Worm (Caenorhabditis elegans) whole organism, L2 larva: ENCODE data around the gene arl-5.

Source experiments
- F13H6.1 ChIP-seq: sonication (generic microtip); optimal IDR thresholded peaks from 2 replicates; lab custom pipeline; 2016; ENCODE audit warnings: missing genetic modification characterization, missing compliant biosample characterization
- Y55F3AM.14 ChIP-seq: fragments of 200-800 bp; sonication (Bioruptor generic); optimal IDR thresholded peaks from 2 replicates; lab custom pipeline; 2018; ENCODE audit warnings: mild to moderate bottlenecking, missing genetic modification characterization, missing compliant biosample characterization
- ZK546.5 ChIP-seq: sonication (generic microtip); optimal IDR thresholded peaks from 2 replicates; lab custom pipeline; 2017; ENCODE audit warnings: missing biosample characterization, missing genetic modification characterization
- alr-1 ChIP-seq: fragments of 150-350 bp; optimal IDR thresholded peaks from 2 replicates; lab custom pipeline; 2014; ENCODE audit warnings: missing biosample characterization, missing genetic modification characterization
- ama-1 ChIP-seq: fragments of 150-350 bp; optimal IDR thresholded peaks from 2 replicates; lab custom pipeline; 2018; ENCODE audit warnings: inconsistent platforms
- blmp-1 ChIP-seq: sonication (generic microtip); optimal IDR thresholded peaks from 2 replicates; lab custom pipeline; 2017; ENCODE audit warnings: missing genetic modification characterization, mild to moderate bottlenecking, missing compliant biosample characterization, antibody characterized with exemption, moderate library complexity; ENCODE audit not compliant: insufficient read depth
- ceh-82 ChIP-seq: fragments of 150-350 bp; optimal IDR thresholded peaks from 2 replicates; lab custom pipeline; 2014; ENCODE audit warnings: missing biosample characterization, missing genetic modification characterization
- crh-2 ChIP-seq: sonication (generic microtip); optimal IDR thresholded peaks from 2 replicates; lab custom pipeline; 2017; ENCODE audit warnings: missing biosample characterization, missing genetic modification characterization
- dmd-4 ChIP-seq: sonication (generic microtip); optimal IDR thresholded peaks from 2 replicates; lab custom pipeline; 2017; ENCODE audit warnings: missing biosample characterization, missing genetic modification characterization
- egl-27 ChIP-seq: sonication (generic microtip); optimal IDR thresholded peaks from 3 replicates; lab custom pipeline; 2017; ENCODE audit warnings: missing biosample characterization, missing genetic modification reagents, missing genetic modification characterization
- elt-1 ChIP-seq: fragments of 150-350 bp; optimal IDR thresholded peaks from 2 replicates; lab custom pipeline; 2014; ENCODE audit warnings: missing biosample characterization, missing genetic modification characterization
- elt-3 ChIP-seq: sonication (generic microtip); optimal IDR thresholded peaks from 2 replicates; lab custom pipeline; 2017; ENCODE audit warnings: missing biosample characterization, missing genetic modification characterization
- fos-1 ChIP-seq: fragments of 150-350 bp; optimal IDR thresholded peaks from 2 replicates; lab custom pipeline; 2014; ENCODE audit warnings: missing biosample characterization, missing genetic modification characterization
- gmeb-1 ChIP-seq: fragments of 150-350 bp; optimal IDR thresholded peaks from 2 replicates; lab custom pipeline; 2014; ENCODE audit warnings: missing biosample characterization, missing genetic modification characterization
- lin-11 ChIP-seq: fragments of 150-350 bp; sonication (generic microtip); optimal IDR thresholded peaks from 2 replicates; lab custom pipeline; 2014; ENCODE audit warnings: missing biosample characterization, missing genetic modification characterization, inconsistent platforms, mixed read lengths
- lin-13 ChIP-seq: fragments of 150-350 bp; optimal IDR thresholded peaks from 2 replicates; lab custom pipeline; 2014; ENCODE audit warnings: missing biosample characterization, missing genetic modification reagents, missing genetic modification characterization
- lin-39 ChIP-seq: fragments of 150-350 bp; optimal IDR thresholded peaks from 2 replicates; lab custom pipeline; 2014; ENCODE audit warnings: missing biosample characterization, missing genetic modification reagents, missing genetic modification characterization
- lsy-2 ChIP-seq, 2 experiments: fragments of 150-350 bp in 1 of 2; sonication (generic microtip) in 1 of 2; optimal IDR thresholded peaks; 2 replicates each; lab custom pipeline; 2014 to 2017; ENCODE audit warnings: missing biosample characterization in 2 of 2, missing genetic modification characterization in 2 of 2
- mbf-1 ChIP-seq: sonication (generic microtip); optimal IDR thresholded peaks from 2 replicates; lab custom pipeline; 2017; ENCODE audit warnings: missing biosample characterization, missing genetic modification characterization
- mdl-1 ChIP-seq, 2 experiments: fragments of 150-350 bp in 1 of 2; sonication (generic microtip) in 1 of 2; optimal IDR thresholded peaks; 2 replicates each; lab custom pipeline; 2017; ENCODE audit warnings: missing biosample characterization in 2 of 2, missing genetic modification characterization in 2 of 2
- nhr-10 ChIP-seq: sonication (generic microtip); optimal IDR thresholded peaks from 2 replicates; lab custom pipeline; 2017; ENCODE audit warnings: missing biosample characterization, missing genetic modification characterization
- nhr-12 ChIP-seq: fragments of 150-350 bp; optimal IDR thresholded peaks from 2 replicates; lab custom pipeline; 2014; ENCODE audit warnings: missing biosample characterization, missing genetic modification characterization
- nhr-129 ChIP-seq: fragments of 150-350 bp; optimal IDR thresholded peaks from 2 replicates; lab custom pipeline; 2014; ENCODE audit warnings: missing biosample characterization, missing genetic modification characterization
- nhr-21 ChIP-seq: fragments of 150-350 bp; optimal IDR thresholded peaks from 2 replicates; lab custom pipeline; 2014; ENCODE audit warnings: missing biosample characterization, missing genetic modification characterization
- nhr-23 ChIP-seq: fragments of 150-350 bp; optimal IDR thresholded peaks from 2 replicates; lab custom pipeline; 2014; ENCODE audit warnings: missing biosample characterization, missing genetic modification reagents, missing genetic modification characterization
- nhr-237 ChIP-seq: fragments of 150-350 bp; optimal IDR thresholded peaks from 2 replicates; lab custom pipeline; 2014; ENCODE audit warnings: missing biosample characterization, missing genetic modification characterization
- nhr-25 ChIP-seq: fragments of 150-350 bp; sonication (generic microtip); optimal IDR thresholded peaks from 3 replicates; lab custom pipeline; 2014; ENCODE audit warnings: missing biosample characterization, missing genetic modification characterization
- nhr-6 ChIP-seq: fragments of 150-350 bp; optimal IDR thresholded peaks from 2 replicates; lab custom pipeline; 2014; ENCODE audit warnings: missing biosample characterization, missing genetic modification characterization
- nhr-77 ChIP-seq: fragments of 150-350 bp; optimal IDR thresholded peaks from 2 replicates; lab custom pipeline; 2014; ENCODE audit warnings: missing biosample characterization, missing genetic modification characterization
- peb-1 ChIP-seq: fragments of 150-350 bp; optimal IDR thresholded peaks from 2 replicates; lab custom pipeline; 2014; ENCODE audit warnings: missing biosample characterization, missing genetic modification characterization
- sem-4 ChIP-seq: fragments of 150-350 bp; optimal IDR thresholded peaks from 2 replicates; lab custom pipeline; 2014; ENCODE audit warnings: missing biosample characterization, missing genetic modification reagents, missing genetic modification characterization
- sma-3 ChIP-seq: sonication (generic microtip); optimal IDR thresholded peaks from 2 replicates; lab custom pipeline; 2016; ENCODE audit warnings: missing genetic modification reagents, missing genetic modification characterization, missing compliant biosample characterization
- sma-9 ChIP-seq, 2 experiments: fragments of 150-350 bp in 1 of 2; sonication (generic microtip) in 1 of 2; optimal IDR thresholded peaks; 2 replicates each; lab custom pipeline; 2014 to 2016; ENCODE audit warnings: missing genetic modification characterization in 2 of 2, mild to moderate bottlenecking in 1 of 2, missing biosample characterization in 1 of 2, missing compliant biosample characterization in 1 of 2, missing genetic modification reagents in 1 of 2, moderate library complexity in 1 of 2
- snpc-4 ChIP-seq: fragments of 150-350 bp; optimal IDR thresholded peaks from 2 replicates; lab custom pipeline; 2014; ENCODE audit warnings: missing biosample characterization, missing genetic modification characterization
- unc-39 ChIP-seq: fragments of 150-350 bp; optimal IDR thresholded peaks from 2 replicates; lab custom pipeline; 2014; ENCODE audit warnings: missing biosample characterization, missing genetic modification characterization
- unc-55 ChIP-seq: fragments of 150-350 bp; sonication (generic microtip); optimal IDR thresholded peaks from 3 replicates; lab custom pipeline; 2014; ENCODE audit warnings: missing biosample characterization, missing genetic modification reagents, missing genetic modification characterization
- unc-62 ChIP-seq: fragments of 150-350 bp; optimal IDR thresholded peaks from 2 replicates; lab custom pipeline; 2014; ENCODE audit warnings: missing biosample characterization, missing genetic modification reagents, missing genetic modification characterization
- zag-1 ChIP-seq: fragments of 150-350 bp; optimal IDR thresholded peaks from 2 replicates; lab custom pipeline; 2014; ENCODE audit warnings: missing biosample characterization, missing genetic modification characterization
- ztf-11 ChIP-seq: sonication (generic microtip); optimal IDR thresholded peaks from 2 replicates; lab custom pipeline; 2017; ENCODE audit warnings: missing biosample characterization, missing genetic modification characterization
- ztf-4 ChIP-seq: fragments of 150-350 bp; optimal IDR thresholded peaks from 2 replicates; lab custom pipeline; 2014; ENCODE audit warnings: missing biosample characterization, missing genetic modification characterization

Gene arl-5

DNA sequence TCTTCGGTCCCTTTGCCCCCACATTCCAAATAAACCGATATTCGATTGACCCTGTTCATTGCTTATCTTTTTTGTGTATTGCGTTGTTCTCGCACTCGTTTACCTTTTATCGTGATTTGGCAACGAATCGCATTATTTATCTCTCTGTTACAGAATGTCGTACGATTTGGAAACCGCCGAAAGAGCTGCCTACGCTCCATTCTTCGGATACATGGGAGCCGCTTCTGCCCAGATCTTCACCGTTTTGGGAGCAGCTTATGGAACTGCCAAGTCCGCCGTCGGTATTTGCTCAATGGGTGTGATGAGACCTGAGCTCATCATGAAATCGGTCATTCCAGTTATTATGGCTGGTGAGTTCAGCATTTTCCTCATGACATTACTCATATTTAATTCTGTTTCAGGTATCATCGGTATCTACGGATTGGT lies 41.0 kb upstream of the arl-5 start, which contains the start of gene vha-2:
TSS of gene vha-2 (plus strand) at position 154 of the 426 bp plus-strand sequence.
- TF ChIP-seq dmd-4 (tag; lab: Kevin White, UChicago) (no peak), lin-11 (tag; lab: Kevin White, UChicago) (peak; percentile 22), lsy-2 (tag; optimal IDR thresholded peaks at IDR 0.05; lab: Kevin White, UChicago) (no peak), Y55F3AM.14 (no peak), sma-9 (GFP tag; optimal IDR thresholded peaks at IDR 0.05; lab: Kevin White, UChicago) (no peak), sma-9 (tag; optimal IDR thresholded peaks at IDR 0.05; lab: Kevin White, UChicago) (no peak), lin-13 (no peak), unc-39 (no peak), elt-1 (tag; lab: Kevin White, UChicago) (no peak), nhr-12 (tag; lab: Kevin White, UChicago) (no peak), nhr-237 (tag; lab: Kevin White, UChicago) (no peak), nhr-77 (tag; lab: Kevin White, UChicago) (no peak), nhr-23 (no peak), unc-55 (no peak), zag-1 (no peak), fos-1 (tag; lab: Kevin White, UChicago) (peak; percentile 29), peb-1 (tag; lab: Kevin White, UChicago) (no peak), unc-62 (GFP tag; lab: Kevin White, UChicago) (no peak), ztf-4 (no peak), nhr-129 (tag; lab: Kevin White, UChicago) (peak; percentile 1), sma-3 (GFP tag; lab: Kevin White, UChicago) (peak; percentile 15), snpc-4 (tag; lab: Kevin White, UChicago) (no peak), elt-3 (tag; lab: Kevin White, UChicago) (no peak), F13H6.1 (tag; lab: Kevin White, UChicago) (no peak), gmeb-1 (no peak), ceh-82 (tag; lab: Kevin White, UChicago) (no peak), blmp-1 (tag; lab: Kevin White, UChicago) (no peak), ZK546.5 (tag; lab: Kevin White, UChicago) (no peak), egl-27 (tag; lab: Kevin White, UChicago) (no peak), nhr-6 (tag; lab: Kevin White, UChicago) (no peak), ama-1 (lab: Kevin White, UChicago) (no peak), mbf-1 (tag; lab: Kevin White, UChicago) (no peak)

DNA sequence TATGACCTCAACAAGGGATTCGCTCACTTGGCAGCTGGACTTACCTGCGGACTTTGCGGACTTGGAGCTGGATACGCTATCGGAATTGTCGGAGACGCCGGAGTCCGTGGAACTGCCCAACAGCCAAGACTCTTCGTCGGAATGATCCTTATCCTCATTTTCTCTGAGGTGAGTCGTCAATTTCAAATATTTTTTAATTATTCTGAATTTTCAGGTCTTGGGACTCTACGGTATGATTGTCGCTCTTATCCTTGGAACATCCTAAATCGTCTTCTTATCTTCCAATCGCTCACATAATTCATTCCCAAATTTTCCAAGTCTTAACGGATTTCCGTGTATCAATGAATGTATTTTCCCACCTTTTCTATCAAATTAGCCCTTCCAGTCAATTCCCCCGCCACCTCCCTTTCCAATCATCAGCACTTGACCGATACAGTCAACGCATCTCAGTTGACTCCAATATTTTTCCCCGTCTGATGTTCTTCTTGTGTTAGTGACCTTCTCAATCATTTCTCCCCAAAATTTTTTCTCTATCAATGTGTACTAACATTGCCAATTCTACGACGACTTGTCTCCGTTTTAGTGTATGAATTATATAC lies 40.5 kb upstream of the arl-5 start, which contains the start of gene R10E11.6:
TSS of gene R10E11.6 (plus strand) at position 524 of the 599 bp plus-strand sequence.
- TF ChIP-seq lsy-2 (tag; optimal IDR thresholded peaks at IDR 0.05; lab: Kevin White, UChicago) (no peak), nhr-6 (tag; lab: Kevin White, UChicago) (no peak), nhr-10 (tag; lab: Kevin White, UChicago) (no peak), sma-3 (GFP tag; lab: Kevin White, UChicago) (no peak), ama-1 (lab: Kevin White, UChicago) (no peak), ztf-4 (no peak), nhr-25 (tag; lab: Kevin White, UChicago) (no peak), ztf-11 (tag; lab: Kevin White, UChicago) (no peak), F13H6.1 (tag; lab: Kevin White, UChicago) (no peak), gmeb-1 (no peak), sma-9 (GFP tag; optimal IDR thresholded peaks at IDR 0.05; lab: Kevin White, UChicago) (no peak), sma-9 (tag; optimal IDR thresholded peaks at IDR 0.05; lab: Kevin White, UChicago) (no peak)

DNA sequence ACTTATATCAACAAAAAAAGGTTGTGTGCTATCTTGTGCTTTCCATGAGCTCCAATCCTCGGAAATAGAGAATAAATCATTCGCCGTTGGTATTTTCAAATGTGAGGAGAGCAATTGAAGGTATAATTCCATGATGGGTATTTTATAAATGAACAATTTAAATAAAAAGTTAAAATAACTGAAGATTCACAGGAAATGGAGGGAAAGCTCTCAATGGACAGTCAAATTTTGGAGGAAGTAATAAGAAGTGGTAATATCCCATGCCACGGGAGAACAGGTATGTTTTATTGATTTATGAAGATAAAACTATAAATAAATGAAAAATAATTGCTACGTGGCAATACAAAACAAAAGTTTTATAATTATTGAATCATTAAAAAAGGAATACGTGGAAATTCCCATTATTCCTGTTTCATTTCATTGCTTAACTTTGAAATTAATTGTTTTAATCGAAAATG lies 39.9 kb upstream of the arl-5 start:
- TF ChIP-seq dmd-4 (tag; lab: Kevin White, UChicago) (no peak), mdl-1 (tag; optimal IDR thresholded peaks at IDR 0.05; lab: Kevin White, UChicago) (no peak), sma-9 (GFP tag; optimal IDR thresholded peaks at IDR 0.05; lab: Kevin White, UChicago) (peak; percentile 27), sma-9 (tag; optimal IDR thresholded peaks at IDR 0.05; lab: Kevin White, UChicago) (no peak), nhr-237 (tag; lab: Kevin White, UChicago) (no peak), lin-13 (peak; percentile 57), crh-2 (tag; lab: Kevin White, UChicago) (peak; percentile 45), lin-39 (tag; lab: Kevin White, UChicago) (no peak), fos-1 (tag; lab: Kevin White, UChicago) (no peak), sem-4 (no peak), gmeb-1 (peak; percentile 44), ama-1 (lab: Kevin White, UChicago) (no peak), sma-3 (GFP tag; lab: Kevin White, UChicago) (peak; percentile 25), nhr-6 (tag; lab: Kevin White, UChicago) (no peak), nhr-25 (tag; lab: Kevin White, UChicago) (peak; percentile 44), alr-1 (tag; lab: Kevin White, UChicago) (no peak), elt-1 (tag; lab: Kevin White, UChicago) (no peak), lsy-2 (tag; optimal IDR thresholded peaks at IDR 0.05; lab: Kevin White, UChicago) (peak in 1 of 2 experiments; percentile 45), nhr-21 (tag; lab: Kevin White, UChicago) (peak; percentile 47), unc-39 (no peak)
